Worm (Caenorhabditis elegans) whole organism, L4 larva: ENCODE measurements around the gene srbc-16.

Source experiments
- ama-1 ChIP-seq: fragments of 150-350 bp; optimal IDR thresholded peaks from 2 replicates; lab custom pipeline; 2014; ENCODE audit warnings: inconsistent platforms, mixed read lengths
- mxl-2 ChIP-seq: fragments of 200-800 bp; sonication (Bioruptor generic); conservative IDR thresholded peaks from 2 replicates; pipeline ENCODE4 v1.3.6; 2022; ENCODE audit warnings: missing genetic modification reagents, missing genetic modification characterization, missing compliant biosample characterization

DNA sequence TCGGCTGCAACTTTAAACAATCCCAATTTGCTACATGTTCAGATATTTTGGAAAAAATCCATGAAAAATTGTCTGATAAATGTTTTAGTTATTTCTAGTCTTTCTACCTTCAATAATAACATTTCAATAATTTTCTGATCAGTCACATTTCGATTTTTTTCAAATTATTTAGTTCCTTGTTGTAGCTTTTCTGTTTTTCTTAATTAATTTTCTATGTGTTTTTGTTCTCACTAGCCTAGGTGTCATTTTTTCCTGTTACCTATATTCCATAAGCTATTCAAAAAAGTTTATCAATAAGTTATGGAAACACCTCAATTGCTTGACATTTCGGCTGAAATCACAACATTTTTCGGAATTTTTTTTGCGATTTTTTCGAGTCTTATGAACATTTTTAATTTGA lies 28.6 kb upstream of the srbc-16 start, which contains the start of gene srbc-23:
- no peak for TF ChIP-seq mxl-2 (GFP tag; lab: Robert Waterston, UW)
- no peak for TF ChIP-seq ama-1 (lab: Kevin White, UChicago)
